Worm (Caenorhabditis elegans) whole organism, young adult: ENCODE measurements around the gene pfd-1.

ENCODE experiments used
- B0019.2 ChIP-seq: fragments of 200-800 bp; sonication (Bioruptor generic); conservative IDR thresholded peaks from 2 replicates; pipeline ENCODE4 v1.3.6; 2022; ENCODE audit warnings: missing genetic modification reagents, missing genetic modification characterization, missing compliant biosample characterization
- B0035.1 ChIP-seq: sonication (generic microtip); optimal IDR thresholded peaks from 2 replicates; lab custom pipeline; 2016; ENCODE audit warnings: missing genetic modification characterization, mild to moderate bottlenecking, missing compliant biosample characterization, missing genotype, missing genetic modification reagents
- F37B4.10 ChIP-seq: fragments of 200-800 bp; sonication (Bioruptor generic); IDR thresholded peaks from 2 replicates; pipeline ENCODE4 v1.3.6; 2022; ENCODE audit warnings: missing genetic modification characterization, missing compliant biosample characterization
- F57A8.1 ChIP-seq: fragments of 200-800 bp; sonication (Bioruptor generic); optimal IDR thresholded peaks from 2 replicates; lab custom pipeline; 2018; ENCODE audit warnings: mild to moderate bottlenecking, missing genetic modification characterization, moderate library complexity, missing compliant biosample characterization
- K11D2.4 ChIP-seq: fragments of 200-800 bp; sonication (Bioruptor generic); IDR thresholded peaks from 2 replicates; pipeline ENCODE4 v1.3.6; 2022; ENCODE audit warnings: missing genetic modification reagents, missing genetic modification characterization, missing compliant biosample characterization
- Y53G8AR.9 ChIP-seq: fragments of 200-800 bp; sonication (Bioruptor generic); conservative IDR thresholded peaks from 2 replicates; pipeline ENCODE4 v1.3.6; 2022; ENCODE audit warnings: missing genetic modification reagents, missing genetic modification characterization, missing compliant biosample characterization
- akir-1 ChIP-seq: fragments of 200-800 bp; sonication (Bioruptor generic); optimal IDR thresholded peaks from 2 replicates; lab custom pipeline; 2018; ENCODE audit warnings: mild to moderate bottlenecking, missing genetic modification characterization, moderate library complexity, missing compliant biosample characterization
- aptf-2 ChIP-seq: fragments of 200-800 bp; sonication (Bioruptor generic); conservative IDR thresholded peaks from 2 replicates; pipeline ENCODE4 v1.3.6; 2022; ENCODE audit warnings: missing genetic modification reagents, missing genetic modification characterization, missing compliant biosample characterization
- athp-1 ChIP-seq: sonication (generic microtip); optimal IDR thresholded peaks from 2 replicates; lab custom pipeline; 2017; ENCODE audit warnings: mild to moderate bottlenecking, missing genetic modification characterization, missing compliant biosample characterization
- attf-3 ChIP-seq: fragments of 200-800 bp; sonication (Bioruptor generic); conservative IDR thresholded peaks from 2 replicates; pipeline ENCODE4 v1.3.6; 2022; ENCODE audit warnings: missing genetic modification reagents, missing genetic modification characterization, missing compliant biosample characterization
- bed-2 ChIP-seq: fragments of 200-800 bp; sonication (Bioruptor generic); IDR thresholded peaks from 2 replicates; pipeline ENCODE4 v1.3.6; 2022; ENCODE audit warnings: missing genetic modification reagents, missing genetic modification characterization, missing compliant biosample characterization
- ccch-3 ChIP-seq: fragments of 200-800 bp; sonication (Bioruptor generic); optimal IDR thresholded peaks from 2 replicates; lab custom pipeline; 2018; ENCODE audit warnings: mild to moderate bottlenecking, missing genetic modification characterization, missing compliant biosample characterization
- cebp-2 ChIP-seq: fragments of 200-800 bp; sonication (Bioruptor generic); IDR thresholded peaks from 2 replicates; pipeline ENCODE4 v1.3.6; 2022; ENCODE audit warnings: missing genetic modification characterization, missing compliant biosample characterization
- ceh-100 ChIP-seq: fragments of 200-800 bp; sonication (Bioruptor generic); IDR thresholded peaks from 2 replicates; pipeline ENCODE4 v1.3.6; 2022; ENCODE audit warnings: missing genetic modification reagents, missing genetic modification characterization, missing compliant biosample characterization
- ceh-40 ChIP-seq: fragments of 200-800 bp; sonication (Bioruptor generic); IDR thresholded peaks from 2 replicates; pipeline ENCODE4 v1.3.6; 2022; ENCODE audit warnings: missing genetic modification characterization, missing compliant biosample characterization
- ceh-58 ChIP-seq: fragments of 200-800 bp; sonication (Bioruptor generic); IDR thresholded peaks from 2 replicates; pipeline ENCODE4 v1.3.6; 2022; ENCODE audit warnings: missing genetic modification characterization, missing compliant biosample characterization
- ceh-79 ChIP-seq: sonication (generic microtip); optimal IDR thresholded peaks from 2 replicates; lab custom pipeline; 2017; ENCODE audit warnings: mild to moderate bottlenecking, missing genetic modification characterization, missing compliant biosample characterization
- ceh-91 ChIP-seq: fragments of 200-800 bp; sonication (Bioruptor generic); IDR thresholded peaks from 2 replicates; pipeline ENCODE4 v1.3.6; 2022; ENCODE audit warnings: missing genetic modification reagents, missing genetic modification characterization, missing compliant biosample characterization
- chd-7 ChIP-seq: sonication (generic microtip); optimal IDR thresholded peaks from 2 replicates; lab custom pipeline; 2016; ENCODE audit warnings: mild to moderate bottlenecking, missing genetic modification characterization, moderate library complexity, missing compliant biosample characterization
- die-1 ChIP-seq: sonication (generic microtip); optimal IDR thresholded peaks from 2 replicates; lab custom pipeline; 2016; ENCODE audit warnings: missing genotype, mild to moderate bottlenecking, missing genetic modification characterization, missing compliant biosample characterization
- egrh-3 ChIP-seq: fragments of 200-800 bp; sonication (Bioruptor generic); IDR thresholded peaks from 2 replicates; pipeline ENCODE4 v1.3.6; 2022; ENCODE audit warnings: missing genetic modification reagents, missing genetic modification characterization, missing compliant biosample characterization
- ekl-4 ChIP-seq: fragments of 200-800 bp; sonication (Bioruptor generic); IDR thresholded peaks from 2 replicates; pipeline ENCODE4 v1.3.6; 2022; ENCODE audit warnings: missing genetic modification reagents, missing genetic modification characterization, missing compliant biosample characterization
- hmg-20 ChIP-seq: fragments of 200-800 bp; sonication (Bioruptor generic); IDR thresholded peaks from 2 replicates; pipeline ENCODE4 v1.3.6; 2022; ENCODE audit warnings: missing genetic modification reagents, missing genetic modification characterization, missing compliant biosample characterization
- lag-1 ChIP-seq: fragments of 200-800 bp; sonication (Bioruptor generic); IDR thresholded peaks from 2 replicates; pipeline ENCODE4 v1.3.6; 2022; ENCODE audit warnings: missing genetic modification reagents, missing genetic modification characterization, missing compliant biosample characterization
- let-526 ChIP-seq: fragments of 200-800 bp; sonication (Bioruptor generic); IDR thresholded peaks from 2 replicates; pipeline ENCODE4 v1.3.6; 2022; ENCODE audit warnings: missing genetic modification reagents, missing genetic modification characterization, missing compliant biosample characterization
- let-607 ChIP-seq, 2 experiments: fragments of 200-800 bp in 1 of 2; sonication (Bioruptor generic) in 1 of 2; sonication (generic microtip) in 1 of 2; optimal IDR thresholded peaks; 2 replicates each; lab custom pipeline; 2016 to 2018; ENCODE audit warnings: mild to moderate bottlenecking in 2 of 2, missing compliant biosample characterization in 2 of 2, missing genetic modification characterization in 2 of 2, moderate library complexity in 2 of 2, missing genotype in 1 of 2
- lin-26 ChIP-seq: fragments of 200-800 bp; sonication (Bioruptor generic); IDR thresholded peaks from 2 replicates; pipeline ENCODE4 v1.3.6; 2022; ENCODE audit warnings: missing genetic modification reagents, missing genetic modification characterization, missing compliant biosample characterization
- lin-35 ChIP-seq, 3 experiments: fragments of 150-350 bp in 2 of 3; sonication (generic microtip) in 1 of 3; optimal IDR thresholded peaks; 2 replicates each; lab custom pipeline; 2014 to 2018; ENCODE audit warnings: missing biosample characterization in 3 of 3, missing genetic modification characterization in 3 of 3, missing genetic modification reagents in 3 of 3
- lin-40 ChIP-seq: sonication (generic microtip); optimal IDR thresholded peaks from 2 replicates; lab custom pipeline; 2016; ENCODE audit warnings: missing genetic modification characterization, mild to moderate bottlenecking, missing compliant biosample characterization, missing genotype, missing genetic modification reagents
- madf-10 ChIP-seq: sonication (generic microtip); optimal IDR thresholded peaks from 2 replicates; lab custom pipeline; 2016; ENCODE audit warnings: mild to moderate bottlenecking, missing genetic modification characterization, missing compliant biosample characterization
- madf-3 ChIP-seq: fragments of 200-800 bp; sonication (Bioruptor generic); IDR thresholded peaks from 2 replicates; pipeline ENCODE4 v1.3.6; 2022; ENCODE audit warnings: missing genetic modification reagents, missing genetic modification characterization, missing compliant biosample characterization
- mcd-1 ChIP-seq: fragments of 200-800 bp; sonication (Bioruptor generic); IDR thresholded peaks from 2 replicates; pipeline ENCODE4 v1.3.6; 2022; ENCODE audit warnings: missing genetic modification reagents, missing genetic modification characterization, missing compliant biosample characterization
- mxl-1 ChIP-seq: sonication (generic microtip); optimal IDR thresholded peaks from 2 replicates; lab custom pipeline; 2016; ENCODE audit warnings: missing genetic modification characterization, missing compliant biosample characterization
- nfyb-1 ChIP-seq: fragments of 200-800 bp; sonication (Bioruptor generic); IDR thresholded peaks from 2 replicates; pipeline ENCODE4 v1.3.6; 2022; ENCODE audit warnings: missing genetic modification reagents, missing genetic modification characterization, missing compliant biosample characterization
- nhr-120 ChIP-seq: fragments of 200-800 bp; sonication (Bioruptor generic); IDR thresholded peaks from 2 replicates; pipeline ENCODE4 v1.3.6; 2022; ENCODE audit warnings: missing genetic modification characterization, missing compliant biosample characterization
- nhr-179 ChIP-seq: sonication (generic microtip); optimal IDR thresholded peaks from 2 replicates; lab custom pipeline; 2016; ENCODE audit warnings: mild to moderate bottlenecking, missing genetic modification characterization, missing compliant biosample characterization
- nhr-27 ChIP-seq: fragments of 200-800 bp; sonication (Bioruptor generic); optimal IDR thresholded peaks from 2 replicates; lab custom pipeline; 2018; ENCODE audit warnings: mild to moderate bottlenecking, missing genetic modification characterization, moderate library complexity, missing compliant biosample characterization
- nhr-80 ChIP-seq: sonication (generic microtip); optimal IDR thresholded peaks from 2 replicates; lab custom pipeline; 2016; ENCODE audit warnings: missing genetic modification characterization, missing compliant biosample characterization
- nhr-90 ChIP-seq: sonication (generic microtip); optimal IDR thresholded peaks from 2 replicates; lab custom pipeline; 2016; ENCODE audit warnings: missing genotype, mild to moderate bottlenecking, missing genetic modification characterization, missing compliant biosample characterization
- pha-4 ChIP-seq: fragments of 150-350 bp; sonication (generic microtip); optimal IDR thresholded peaks from 2 replicates; lab custom pipeline; 2014; ENCODE audit warnings: missing biosample characterization, missing genetic modification reagents, missing genetic modification characterization
- rec-8 ChIP-seq, 2 experiments: sonication (generic microtip); optimal IDR thresholded peaks; 2 replicates each; lab custom pipeline; 2016; ENCODE audit warnings: mild to moderate bottlenecking in 2 of 2, missing genetic modification characterization in 2 of 2, missing genetic modification reagents in 2 of 2, missing genotype in 2 of 2, missing biosample characterization in 1 of 2, missing compliant biosample characterization in 1 of 2, moderate library complexity in 1 of 2
- snpc-1.1 ChIP-seq: sonication (generic microtip); optimal IDR thresholded peaks from 2 replicates; lab custom pipeline; 2017; ENCODE audit warnings: missing genetic modification characterization, mild to moderate bottlenecking, missing compliant biosample characterization, antibody characterized with exemption, moderate library complexity, missing genotype, missing genetic modification reagents; ENCODE audit not compliant: insufficient read depth
- sptf-2 ChIP-seq: fragments of 200-800 bp; sonication (Bioruptor generic); optimal IDR thresholded peaks from 2 replicates; lab custom pipeline; 2018; ENCODE audit warnings: mild to moderate bottlenecking, missing genetic modification characterization, missing compliant biosample characterization
- tbx-9 ChIP-seq: sonication (generic microtip); optimal IDR thresholded peaks from 2 replicates; lab custom pipeline; 2016; ENCODE audit warnings: borderline replicate concordance, missing genetic modification characterization, inconsistent platforms, missing compliant biosample characterization
- zim-3 ChIP-seq: sonication (generic microtip); optimal IDR thresholded peaks from 2 replicates; lab custom pipeline; 2017; ENCODE audit warnings: mild to moderate bottlenecking, missing genetic modification characterization, moderate library complexity, missing compliant biosample characterization
- ztf-22 ChIP-seq: fragments of 200-800 bp; sonication (Bioruptor generic); optimal IDR thresholded peaks from 2 replicates; lab custom pipeline; 2018; ENCODE audit warnings: mild to moderate bottlenecking, missing genetic modification characterization, moderate library complexity, missing compliant biosample characterization
- ztf-25 ChIP-seq: fragments of 200-800 bp; sonication (Bioruptor generic); IDR thresholded peaks from 2 replicates; pipeline ENCODE4 v1.3.6; 2022; ENCODE audit warnings: missing genetic modification reagents, missing genetic modification characterization, missing compliant biosample characterization
- ztf-26 ChIP-seq: sonication (generic microtip); optimal IDR thresholded peaks from 2 replicates; lab custom pipeline; 2017; ENCODE audit warnings: missing genetic modification characterization, missing compliant biosample characterization
- ztf-3 ChIP-seq: fragments of 200-800 bp; sonication (Bioruptor generic); optimal IDR thresholded peaks from 2 replicates; lab custom pipeline; 2018; ENCODE audit warnings: mild to moderate bottlenecking, missing genetic modification characterization, missing compliant biosample characterization

The pfd-1 gene

ce11 chrIV:11145929-11146339, 4.0 kb upstream of the pfd-1 start (continued):
- TF ChIP-seq cebp-2 (GFP tag; lab: Robert Waterston, UW) (no peak; the same call in 1 of the 2 replicates), ceh-91 (no peak), ztf-22 (GFP tag; lab: Kevin White, UChicago) (no peak), lin-35 (GFP tag; optimal IDR thresholded peaks at IDR 0.05; lab: Kevin White, UChicago) (peak in 1 of 3 experiments; percentile 47), nfyb-1 (GFP tag; lab: Robert Waterston, UW) (peak; percentile 21; the same call in 1 of the 2 replicates), ceh-100 (GFP tag; lab: Robert Waterston, UW) (peak; percentile 20; the same call in 1 of the 2 replicates), die-1 (tag; lab: Kevin White, UChicago) (peak; percentile 35), egrh-3 (GFP tag; lab: Robert Waterston, UW) (no peak), madf-10 (tag; lab: Kevin White, UChicago) (no peak), lag-1 (GFP tag; lab: Robert Waterston, UW) (no peak), F37B4.10 (GFP tag; lab: Robert Waterston, UW) (no peak), ztf-25 (GFP tag; lab: Robert Waterston, UW) (no peak), attf-3 (no peak), let-607 (tag; optimal IDR thresholded peaks at IDR 0.05; lab: Kevin White, UChicago) (no peak), ztf-26 (peak; percentile 2), snpc-1.1 (tag; lab: Kevin White, UChicago) (peak; percentile 28), ccch-3 (GFP tag; lab: Kevin White, UChicago) (no peak), sptf-2 (GFP tag; lab: Kevin White, UChicago) (no peak), athp-1 (tag; lab: Kevin White, UChicago) (peak; percentile 61), chd-7 (tag; lab: Kevin White, UChicago) (peak; percentile 63), pha-4 (tag; lab: Kevin White, UChicago) (no peak), B0035.1 (tag; lab: Kevin White, UChicago) (peak; percentile 61), nhr-80 (tag; lab: Kevin White, UChicago) (no peak), akir-1 (no peak), nhr-179 (tag; lab: Kevin White, UChicago) (no peak), mcd-1 (GFP tag; lab: Robert Waterston, UW) (no peak), nhr-90 (peak; percentile 24), lin-26 (GFP tag; lab: Robert Waterston, UW) (peak; percentile 59), ceh-79 (peak; percentile 57), tbx-9 (no peak), ceh-58 (GFP tag; lab: Robert Waterston, UW) (no peak), Y53G8AR.9 (GFP tag; lab: Robert Waterston, UW) (no peak; the same call in 1 of the 2 replicates), nhr-27 (tag; lab: Kevin White, UChicago) (peak; percentile 75), mxl-1 (tag; lab: Kevin White, UChicago) (peak; percentile 72), F57A8.1 (GFP tag; lab: Kevin White, UChicago) (no peak), ekl-4 (GFP tag; lab: Robert Waterston, UW) (peak; percentile 72), B0019.2 (GFP tag; lab: Robert Waterston, UW) (no peak), zim-3 (tag; lab: Kevin White, UChicago) (peak; percentile 75), hmg-20 (no peak), nhr-120 (GFP tag; lab: Robert Waterston, UW) (no peak), aptf-2 (no peak), rec-8 (tag; optimal IDR thresholded peaks at IDR 0.05; lab: Kevin White, UChicago) (peak in 1 of 2 experiments; percentile 53), madf-3 (0 out of 2 replicates have a peak, but pooled peaks have one; percentile 38), lin-40 (no peak), ztf-3 (GFP tag; lab: Kevin White, UChicago) (no peak), K11D2.4 (GFP tag; lab: Robert Waterston, UW) (no peak), ceh-40 (GFP tag; lab: Robert Waterston, UW) (0 out of 2 replicates have a peak, but pooled peaks have one; percentile 14), bed-2 (no peak), let-526 (GFP tag; lab: Robert Waterston, UW) (no peak)
